Worm (Caenorhabditis elegans) whole organism, young adult: Measurements from ENCODE around the gene srab-6.

Experiments used
- K12H6.12 ChIP-seq: fragments of 200-800 bp; sonication (Bioruptor generic); optimal IDR thresholded peaks from 2 replicates; lab custom pipeline; 2018; ENCODE audit warnings: mild to moderate bottlenecking, missing genetic modification characterization, missing compliant biosample characterization
- tbx-9 ChIP-seq: sonication (generic microtip); optimal IDR thresholded peaks from 2 replicates; lab custom pipeline; 2016; ENCODE audit warnings: borderline replicate concordance, missing genetic modification characterization, inconsistent platforms, missing compliant biosample characterization

DNA sequence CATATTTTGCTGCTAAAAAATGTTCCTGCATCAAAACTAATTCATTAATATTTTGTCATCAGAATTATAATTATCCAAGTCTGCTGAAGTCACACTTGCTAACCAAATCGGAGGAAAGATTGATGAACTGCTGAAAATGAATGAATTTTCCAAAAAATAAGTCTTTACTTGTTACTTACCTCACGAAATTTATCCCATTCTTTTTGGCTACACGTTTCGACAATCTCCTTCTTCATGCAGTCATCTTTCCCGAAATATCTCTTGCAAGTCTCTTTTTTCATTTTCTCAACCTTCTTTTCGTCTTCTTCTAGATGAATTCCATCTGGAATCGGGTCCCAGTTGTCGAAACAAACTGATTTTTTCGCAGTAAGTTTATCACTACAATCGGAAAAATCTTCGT is 6.6 kb upstream of the srab-6 start:
- TF ChIP-seq tbx-9: no peak
- no peak for TF ChIP-seq K12H6.12 (tag; lab: Kevin White, UChicago)
